Fruit fly (Drosophila melanogaster) whole organism, prepupa: Measurements from ENCODE around the gene CG17187.
A peak's percentile ranks its signal among the peaks of the same experiment; 100 is the strongest.

ENCODE experiments used
- CG10631 ChIP-seq: fragments of 200-800 bp; sonication (Bioruptor generic); optimal IDR thresholded peaks from 2 replicates; lab custom pipeline; 2016; ENCODE audit warnings: missing biosample characterization, missing genetic modification characterization
- CG10669 ChIP-seq: fragments of 200-800 bp; sonication (Bioruptor generic); optimal IDR thresholded peaks from 3 replicates; lab custom pipeline; 2018; ENCODE audit warnings: missing biosample characterization, mild to moderate bottlenecking, missing genetic modification characterization, moderate library complexity
- CG11902 ChIP-seq: fragments of 200-800 bp; sonication (Bioruptor generic); optimal IDR thresholded peaks from 3 replicates; lab custom pipeline; 2016; ENCODE audit warnings: missing biosample characterization, missing genetic modification characterization
- CG1621 ChIP-seq: fragments of 200-800 bp; sonication (Bioruptor generic); optimal IDR thresholded peaks from 3 replicates; lab custom pipeline; 2018; ENCODE audit warnings: missing biosample characterization, mild to moderate bottlenecking, missing genetic modification characterization
- CG16779 ChIP-seq: fragments of 200-800 bp; sonication (Bioruptor generic); optimal IDR thresholded peaks from 3 replicates; lab custom pipeline; 2017; ENCODE audit warnings: missing biosample characterization, mild to moderate bottlenecking, missing genetic modification characterization
- CG34406 ChIP-seq: fragments of 200-800 bp; sonication (Bioruptor generic); optimal IDR thresholded peaks from 3 replicates; lab custom pipeline; 2016; ENCODE audit warnings: missing biosample characterization, missing genetic modification characterization
- CG3919 ChIP-seq: fragments of 200-800 bp; sonication (Bioruptor generic); optimal IDR thresholded peaks from 3 replicates; lab custom pipeline; 2016; ENCODE audit warnings: missing biosample characterization, missing genetic modification characterization
- CG4318 ChIP-seq: fragments of 200-800 bp; sonication (Bioruptor generic); optimal IDR thresholded peaks from 3 replicates; lab custom pipeline; 2017; ENCODE audit warnings: missing biosample characterization, mild to moderate bottlenecking, missing genetic modification characterization
- CG6163 ChIP-seq: fragments of 200-800 bp; sonication (Bioruptor generic); IDR thresholded peaks from 3 replicates; pipeline ENCODE4 v1.3.6; 2022; ENCODE audit warnings: missing biosample characterization, missing genetic modification characterization
- CG6276 ChIP-seq: fragments of 200-800 bp; sonication (Bioruptor generic); optimal IDR thresholded peaks from 2 replicates; lab custom pipeline; 2017; ENCODE audit warnings: missing biosample characterization, mild to moderate bottlenecking, missing genetic modification characterization
- CG7368 ChIP-seq: fragments of 200-800 bp; sonication (Bioruptor generic); optimal IDR thresholded peaks from 3 replicates; lab custom pipeline; 2016; ENCODE audit warnings: missing biosample characterization, missing genetic modification characterization
- CG8119 ChIP-seq: fragments of 200-800 bp; sonication (Bioruptor generic); IDR thresholded peaks from 3 replicates; pipeline ENCODE4 v1.3.6; 2022; ENCODE audit warnings: missing biosample characterization, missing genetic modification characterization
- CG8632 ChIP-seq: fragments of 200-800 bp; sonication (Bioruptor generic); optimal IDR thresholded peaks from 3 replicates; lab custom pipeline; 2016; ENCODE audit warnings: missing biosample characterization, missing genetic modification characterization
- Eip75B ChIP-seq: fragments of 200-800 bp; sonication (Bioruptor generic); optimal IDR thresholded peaks from 3 replicates; lab custom pipeline; 2016; ENCODE audit warnings: missing biosample characterization, missing genetic modification characterization
- Eip78C ChIP-seq: fragments of 200-800 bp; sonication (Bioruptor generic); peaks from one replicate; lab custom pipeline; 2016; ENCODE audit warnings: missing biosample characterization, missing genetic modification characterization
- Gug ChIP-seq: fragments of 200-800 bp; sonication (Bioruptor generic); IDR thresholded peaks from 2 replicates; pipeline ENCODE4 v1.3.6; 2022; ENCODE audit warnings: missing biosample characterization, missing genetic modification characterization
- Hr39 ChIP-seq: fragments of 200-800 bp; sonication (Bioruptor generic); optimal IDR thresholded peaks from 2 replicates; lab custom pipeline; 2016; ENCODE audit warnings: missing biosample characterization, missing genetic modification characterization
- Lpt ChIP-seq: fragments of 200-800 bp; sonication (Bioruptor generic); optimal IDR thresholded peaks from 3 replicates; lab custom pipeline; 2016; ENCODE audit warnings: missing biosample characterization, missing genetic modification characterization
- Met ChIP-seq: fragments of 200-800 bp; sonication (Bioruptor generic); optimal IDR thresholded peaks from 3 replicates; lab custom pipeline; 2016; ENCODE audit warnings: missing biosample characterization, missing genetic modification characterization
- OdsH ChIP-seq: fragments of 200-800 bp; sonication (Bioruptor generic); optimal IDR thresholded peaks from 3 replicates; lab custom pipeline; 2016; ENCODE audit warnings: missing biosample characterization, missing genetic modification characterization
- Smox ChIP-seq: fragments of 200-800 bp; sonication (Bioruptor generic); optimal IDR thresholded peaks from 3 replicates; lab custom pipeline; 2016; ENCODE audit warnings: missing biosample characterization, missing genetic modification characterization
- Sox102F ChIP-seq: fragments of 200-800 bp; sonication (Bioruptor generic); optimal IDR thresholded peaks from 2 replicates; lab custom pipeline; 2016; ENCODE audit warnings: missing biosample characterization, mild to moderate bottlenecking, missing genetic modification characterization
- eg ChIP-seq: fragments of 200-800 bp; sonication (Bioruptor generic); IDR thresholded peaks from 3 replicates; pipeline ENCODE4 v1.3.6; 2022; ENCODE audit warnings: missing biosample characterization, missing genetic modification characterization
- esn ChIP-seq: fragments of 200-800 bp; sonication (Bioruptor generic); optimal IDR thresholded peaks from 2 replicates; lab custom pipeline; 2016; ENCODE audit warnings: missing biosample characterization, mild to moderate bottlenecking, missing genetic modification characterization, moderate library complexity
- fd85E ChIP-seq: fragments of 200-800 bp; sonication (Bioruptor generic); optimal IDR thresholded peaks from 3 replicates; lab custom pipeline; 2016; ENCODE audit warnings: missing biosample characterization, missing genetic modification characterization
- fkh ChIP-seq: fragments of 200-800 bp; sonication (Bioruptor generic); optimal IDR thresholded peaks from 3 replicates; lab custom pipeline; 2017; ENCODE audit warnings: missing biosample characterization, mild to moderate bottlenecking, missing genetic modification characterization, moderate library complexity
- net ChIP-seq: fragments of 200-800 bp; sonication (Bioruptor generic); optimal IDR thresholded peaks from 3 replicates; lab custom pipeline; 2016; ENCODE audit warnings: missing biosample characterization, missing genetic modification characterization
- salr ChIP-seq, 2 experiments: fragments of 200-800 bp; sonication (Bioruptor generic); optimal IDR thresholded peaks; 3 replicates each; lab custom pipeline; 2016 to 2018; ENCODE audit warnings: missing biosample characterization in 2 of 2, missing genetic modification characterization in 2 of 2, mild to moderate bottlenecking in 1 of 2
- spab ChIP-seq: fragments of 200-800 bp; sonication (Bioruptor generic); optimal IDR thresholded peaks from 2 replicates; lab custom pipeline; 2017; ENCODE audit warnings: missing biosample characterization, mild to moderate bottlenecking, missing genetic modification characterization, missing genetic modification reagents
- svp ChIP-seq: fragments of 200-800 bp; sonication (Bioruptor generic); peaks from one replicate; lab custom pipeline; 2016; ENCODE audit warnings: missing biosample characterization, missing genetic modification characterization
- topi ChIP-seq: fragments of 200-800 bp; sonication (Bioruptor generic); optimal IDR thresholded peaks from 3 replicates; lab custom pipeline; 2016; ENCODE audit warnings: missing biosample characterization, missing genetic modification characterization

The CG17187 gene

DNA sequence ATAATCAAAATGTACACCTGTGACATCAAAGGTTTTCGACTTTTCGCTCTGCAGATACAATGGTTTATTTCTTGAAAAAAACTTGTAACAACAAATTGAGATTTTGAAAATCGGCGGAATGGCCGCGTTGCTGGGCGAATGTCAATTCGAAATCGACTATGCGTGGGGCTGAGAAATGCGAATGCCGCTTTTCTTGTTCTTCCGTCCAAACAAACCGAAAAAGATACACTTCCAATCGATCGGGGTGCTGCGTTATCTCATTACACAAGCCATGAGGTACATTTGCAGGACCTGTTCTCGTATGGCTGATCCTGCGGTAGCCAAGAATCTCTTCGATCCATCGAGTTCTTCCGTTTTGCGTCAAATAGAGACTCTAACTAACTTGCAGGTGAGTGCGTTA lies 5.9 kb upstream of the CG17187 start, which contains the start of gene CG31388:
TSS of gene CG31388 (plus strand) at position 218 of the 400 bp plus-strand sequence.
- TF ChIP-seq fd85E (GFP tag; lab: Kevin White, UChicago), result no peak
- peak; percentile 54 for TF ChIP-seq fkh

DNA sequence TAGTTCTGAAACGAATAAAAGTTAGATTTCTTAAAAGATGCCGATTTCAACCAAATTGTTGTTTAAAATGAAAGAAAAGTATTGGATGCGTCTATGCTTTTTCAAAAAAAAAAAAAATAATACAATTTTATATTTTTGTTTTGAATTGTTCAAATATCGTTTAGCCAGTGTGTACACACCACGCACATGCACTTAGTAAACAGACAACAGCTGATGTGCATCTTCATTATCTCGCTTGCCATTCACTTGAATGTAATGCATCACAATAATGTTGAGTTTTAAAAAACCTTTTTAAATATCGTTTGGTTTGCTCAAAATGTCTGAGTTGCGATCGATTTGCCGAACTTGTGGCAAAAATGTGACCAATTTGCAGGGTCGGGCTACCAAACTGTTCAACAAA lies 4.4 kb upstream of the CG17187 start, which contains the start of gene CG31441:
TSS of gene CG31441 (plus strand) at position 246 of the 400 bp plus-strand sequence.
- TF ChIP-seq fd85E (GFP tag; lab: Kevin White, UChicago), result no peak
- peak; percentile 94 for TF ChIP-seq fkh
- TF ChIP-seq Hr39 (GFP tag; lab: Kevin White, UChicago), result no peak
- TF ChIP-seq esn (GFP tag; lab: Kevin White, UChicago), result peak; percentile 28
- TF ChIP-seq CG6276 (GFP tag; lab: Kevin White, UChicago), result no peak
- TF ChIP-seq spab (GFP tag; lab: Kevin White, UChicago), result no peak
- no peak for TF ChIP-seq Sox102F (GFP tag; lab: Kevin White, UChicago)

DNA sequence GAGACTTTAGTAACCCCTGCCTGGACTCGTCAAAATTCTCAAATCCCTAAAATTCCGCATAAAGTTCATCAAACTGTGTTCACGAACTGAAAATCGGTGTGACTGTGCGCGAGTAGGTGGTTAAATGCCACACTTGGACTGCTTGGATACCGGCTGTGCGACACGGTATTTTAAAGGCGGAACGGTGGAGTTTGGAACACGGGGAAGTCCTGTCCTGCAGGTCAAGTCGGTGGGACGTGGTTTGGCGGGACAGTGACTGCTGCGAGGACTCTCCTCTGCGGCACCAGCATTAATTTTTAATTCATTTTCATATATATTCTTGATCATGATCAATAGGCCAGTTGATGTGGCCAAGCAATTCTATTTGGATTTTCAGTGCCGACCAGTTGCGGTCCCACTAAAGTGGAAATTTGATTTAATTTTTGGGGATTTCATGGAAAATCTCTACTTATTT lies 3.3 kb upstream of the CG17187 start, which contains the start of the genes Arfip and CG17721:
TSS of gene Arfip (minus strand) at position 96 of the 454 bp plus-strand sequence.
TSS of gene CG17721 (plus strand) at position 223 of the 454 bp plus-strand sequence.
- TF ChIP-seq Lpt (GFP tag; lab: Kevin White, UChicago) (no peak), CG1621 (tag; lab: Kevin White, UChicago) (peak; percentile 89), Gug (GFP tag; lab: Robert Waterston, UW) (no peak), CG34406 (GFP tag; lab: Kevin White, UChicago) (no peak), eg (GFP tag; lab: Robert Waterston, UW) (no peak), topi (GFP tag; lab: Kevin White, UChicago) (no peak), CG4318 (no peak), CG6276 (GFP tag; lab: Kevin White, UChicago) (no peak)

DNA sequence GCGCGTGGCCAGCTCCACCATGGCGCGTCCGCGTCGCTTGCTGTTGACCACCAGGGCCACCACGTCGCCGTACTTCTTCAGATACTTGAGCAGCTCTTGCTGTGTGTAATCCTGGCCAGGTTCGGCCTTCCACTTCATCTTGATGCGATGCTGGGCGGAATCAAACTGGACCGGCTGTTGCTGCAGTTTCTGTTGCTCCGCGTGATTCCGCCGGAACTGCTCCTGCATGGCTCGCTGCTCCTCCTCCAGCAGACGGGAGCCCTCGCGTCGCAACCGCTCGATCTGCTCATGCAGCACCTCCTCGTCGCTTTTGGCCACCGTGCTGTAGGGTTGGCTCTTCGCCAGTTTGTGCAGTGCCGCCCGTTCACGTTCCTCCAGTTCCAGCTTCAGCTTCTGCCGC lies 642 bp downstream of the CG17187 start:
- no peak for TF ChIP-seq Hr39 (GFP tag; lab: Kevin White, UChicago)
- TF ChIP-seq topi (GFP tag; lab: Kevin White, UChicago), result no peak
- no peak for TF ChIP-seq CG16779
- TF ChIP-seq esn (GFP tag; lab: Kevin White, UChicago), result no peak
- TF ChIP-seq CG10669 (GFP tag; lab: Kevin White, UChicago), result no peak
- no peak for TF ChIP-seq CG34406 (GFP tag; lab: Kevin White, UChicago)
- TF ChIP-seq CG4318, result no peak
- no peak for TF ChIP-seq Smox (GFP tag; lab: Kevin White, UChicago)
- TF ChIP-seq Met (GFP tag; lab: Kevin White, UChicago), result no peak
- no peak for TF ChIP-seq CG8119 (GFP tag; lab: Robert Waterston, UW)
- TF ChIP-seq fkh, result no peak
- no peak for TF ChIP-seq salr (GFP tag; optimal IDR thresholded peaks at IDR 0.05; lab: Kevin White, UChicago)
- TF ChIP-seq spab (GFP tag; lab: Kevin White, UChicago), result no peak
- no peak for TF ChIP-seq OdsH (GFP tag; lab: Kevin White, UChicago)
- TF ChIP-seq net (GFP tag; lab: Kevin White, UChicago), result no peak
- no peak for TF ChIP-seq CG3919 (GFP tag; lab: Kevin White, UChicago)
- no peak for TF ChIP-seq CG1621 (tag; lab: Kevin White, UChicago)
- no peak for TF ChIP-seq CG6276 (GFP tag; lab: Kevin White, UChicago)
- TF ChIP-seq svp (GFP tag; lab: Kevin White, UChicago), result no peak
- TF ChIP-seq CG10631 (GFP tag; lab: Kevin White, UChicago), result no peak

DNA sequence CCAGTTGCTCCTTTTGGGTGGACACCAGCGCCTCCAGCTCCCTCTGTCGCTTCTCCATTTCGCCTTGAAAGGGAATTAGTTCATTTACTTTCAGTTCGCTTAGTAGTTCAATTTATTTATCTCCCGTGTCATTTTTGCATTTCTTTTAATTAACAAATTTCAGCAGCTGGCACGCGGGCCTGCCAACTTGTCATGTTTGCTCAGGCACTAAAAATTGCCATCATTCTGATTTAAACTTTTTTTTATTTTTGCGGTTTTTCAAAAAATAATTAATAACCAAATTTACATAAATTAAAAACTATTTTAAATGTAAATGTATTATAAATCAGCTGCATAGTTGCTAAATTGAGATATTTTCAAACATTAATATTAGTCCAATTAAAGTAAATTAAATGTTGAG lies 1.3 kb downstream of the CG17187 start, which contains the start of gene GCC88:
TSS of gene GCC88 (minus strand) at position 209 of the 400 bp plus-strand sequence.
- no peak for TF ChIP-seq CG6163 (GFP tag; lab: Robert Waterston, UW)
- TF ChIP-seq net (GFP tag; lab: Kevin White, UChicago), result no peak
- no peak for TF ChIP-seq CG8632
- no peak for TF ChIP-seq Eip78C (GFP tag; lab: Kevin White, UChicago)
- TF ChIP-seq Smox (GFP tag; lab: Kevin White, UChicago), result no peak
- TF ChIP-seq CG7368 (GFP tag; lab: Kevin White, UChicago), result no peak
- no peak for TF ChIP-seq fkh
- TF ChIP-seq CG11902 (GFP tag; lab: Kevin White, UChicago), result no peak
- TF ChIP-seq Lpt (GFP tag; lab: Kevin White, UChicago), result no peak
- no peak for TF ChIP-seq Eip75B (GFP tag; lab: Kevin White, UChicago)
